Worm (Caenorhabditis elegans) whole organism, L4 larva: Measurements from ENCODE around the gene trpp-3.

Experiments
- F10B5.3 ChIP-seq: sonication (generic microtip); optimal IDR thresholded peaks from 2 replicates; lab custom pipeline; 2016; ENCODE audit warnings: mild to moderate bottlenecking, missing genetic modification characterization, missing compliant biosample characterization
- F26F4.8 ChIP-seq: fragments of 200-800 bp; sonication (Bioruptor generic); conservative IDR thresholded peaks from 2 replicates; pipeline ENCODE4 v1.3.6; 2022; ENCODE audit warnings: missing genetic modification characterization, missing compliant biosample characterization
- F37D6.2 ChIP-seq: sonication (generic microtip); optimal IDR thresholded peaks from 2 replicates; lab custom pipeline; 2016; ENCODE audit warnings: mild to moderate bottlenecking, missing genetic modification characterization, missing compliant biosample characterization
- F49E8.2 ChIP-seq: sonication (generic microtip); optimal IDR thresholded peaks from 2 replicates; lab custom pipeline; 2016; ENCODE audit warnings: missing compliant biosample characterization, mild to moderate bottlenecking, missing genetic modification characterization, borderline replicate concordance
- R02D3.7 ChIP-seq: fragments of 150-350 bp; sonication (generic microtip); optimal IDR thresholded peaks from 3 replicates; lab custom pipeline; 2014; ENCODE audit warnings: missing biosample characterization, missing genetic modification characterization
- Y5F2A.4 ChIP-seq: fragments of 200-800 bp; sonication (Bioruptor generic); optimal IDR thresholded peaks from 2 replicates; lab custom pipeline; 2018; ENCODE audit warnings: mild to moderate bottlenecking, missing genetic modification characterization, missing compliant biosample characterization
- aha-1 ChIP-seq: fragments of 150-350 bp; peaks from one replicate; lab custom pipeline; 2014; ENCODE audit warnings: missing biosample characterization, missing genetic modification characterization
- aly-2 ChIP-seq: sonication (generic microtip); optimal IDR thresholded peaks from 2 replicates; lab custom pipeline; 2018; ENCODE audit warnings: missing biosample characterization, missing genetic modification characterization
- ceh-28 ChIP-seq: fragments of 150-350 bp; optimal IDR thresholded peaks from 2 replicates; lab custom pipeline; 2014; ENCODE audit warnings: missing biosample characterization, missing genetic modification reagents, missing genetic modification characterization
- ceh-32 ChIP-seq: sonication (generic microtip); optimal IDR thresholded peaks from 2 replicates; lab custom pipeline; 2016; ENCODE audit warnings: mild to moderate bottlenecking, missing genetic modification characterization, missing compliant biosample characterization; ENCODE audit not compliant: poor library complexity
- ceh-44 ChIP-seq: fragments of 200-800 bp; sonication (Bioruptor generic); IDR thresholded peaks from 2 replicates; pipeline ENCODE4 v1.3.6; 2022; ENCODE audit warnings: missing genetic modification reagents, missing genetic modification characterization, missing compliant biosample characterization
- ceh-82 ChIP-seq: sonication (generic microtip); optimal IDR thresholded peaks from 2 replicates; lab custom pipeline; 2017; ENCODE audit warnings: missing biosample characterization, missing genetic modification characterization
- ces-1 ChIP-seq: fragments of 150-350 bp; sonication (generic microtip); optimal IDR thresholded peaks from 4 replicates; lab custom pipeline; 2014; ENCODE audit warnings: missing biosample characterization, missing genetic modification reagents, missing genetic modification characterization
- cey-2 ChIP-seq: sonication (generic microtip); optimal IDR thresholded peaks from 3 replicates; lab custom pipeline; 2017; ENCODE audit warnings: missing genetic modification characterization, mild to moderate bottlenecking, missing compliant biosample characterization, antibody characterized with exemption, borderline replicate concordance; ENCODE audit not compliant: insufficient read depth
- daf-12 ChIP-seq: fragments of 150-350 bp; optimal IDR thresholded peaks from 2 replicates; lab custom pipeline; 2014; ENCODE audit warnings: missing biosample characterization, missing genetic modification reagents, missing genetic modification characterization
- daf-16 ChIP-seq, 3 experiments: sonication (generic microtip); optimal IDR thresholded peaks; 2 replicates each; lab custom pipeline; 2016 to 2017; ENCODE audit warnings: missing genetic modification characterization in 3 of 3, missing genetic modification reagents in 3 of 3, mild to moderate bottlenecking in 2 of 3, missing compliant biosample characterization in 2 of 3, missing biosample characterization in 1 of 3, moderate library complexity in 1 of 3
- daf-19 ChIP-seq: fragments of 200-800 bp; sonication (Bioruptor generic); conservative IDR thresholded peaks from 2 replicates; pipeline ENCODE4 v1.3.6; 2022; ENCODE audit warnings: missing genetic modification characterization, missing compliant biosample characterization
- daf-8 ChIP-seq: fragments of 200-800 bp; sonication (Bioruptor generic); IDR thresholded peaks from 2 replicates; pipeline ENCODE4 v1.3.6; 2022; ENCODE audit warnings: missing genetic modification characterization, missing compliant biosample characterization
- dmd-6 ChIP-seq: fragments of 200-800 bp; sonication (Bioruptor generic); IDR thresholded peaks from 2 replicates; pipeline ENCODE4 v1.3.6; 2022; ENCODE audit warnings: missing genetic modification reagents, missing genetic modification characterization, missing compliant biosample characterization
- dmd-9 ChIP-seq: fragments of 200-800 bp; sonication (Bioruptor generic); IDR thresholded peaks from 2 replicates; pipeline ENCODE4 v1.3.6; 2022; ENCODE audit warnings: missing genetic modification reagents, missing genetic modification characterization, missing compliant biosample characterization
- dpl-1 ChIP-seq: fragments of 150-350 bp; optimal IDR thresholded peaks from 2 replicates; lab custom pipeline; 2014; ENCODE audit warnings: missing biosample characterization, missing genetic modification reagents, missing genetic modification characterization
- egl-27 ChIP-seq: sonication (generic microtip); optimal IDR thresholded peaks from 3 replicates; lab custom pipeline; 2017; ENCODE audit warnings: missing biosample characterization, missing genetic modification reagents, missing genetic modification characterization
- fos-1 ChIP-seq: fragments of 150-350 bp; optimal IDR thresholded peaks from 2 replicates; lab custom pipeline; 2014; ENCODE audit warnings: missing biosample characterization, missing genetic modification characterization
- hif-1 ChIP-seq, 2 experiments: sonication (generic microtip); optimal IDR thresholded peaks; 2 replicates each; lab custom pipeline; 2016 to 2017; ENCODE audit warnings: missing compliant biosample characterization in 2 of 2, missing genetic modification characterization in 2 of 2, missing genetic modification reagents in 2 of 2, missing genotype in 2 of 2, mild to moderate bottlenecking in 1 of 2
- jun-1 ChIP-seq: fragments of 150-350 bp; optimal IDR thresholded peaks from 2 replicates; lab custom pipeline; 2014; ENCODE audit warnings: missing biosample characterization, missing genetic modification reagents, missing genetic modification characterization
- lin-1 ChIP-seq: fragments of 200-800 bp; sonication (Bioruptor generic); IDR thresholded peaks from 2 replicates; pipeline ENCODE4 v1.3.6; 2022; ENCODE audit warnings: missing genetic modification reagents, missing genetic modification characterization, missing compliant biosample characterization
- lin-15B ChIP-seq: fragments of 150-350 bp; sonication (generic microtip); optimal IDR thresholded peaks from 3 replicates; lab custom pipeline; 2014; ENCODE audit warnings: missing biosample characterization, missing genetic modification characterization
- lin-38 ChIP-seq: fragments of 200-800 bp; sonication (Bioruptor generic); IDR thresholded peaks from 2 replicates; pipeline ENCODE4 v1.3.6; 2022; ENCODE audit warnings: missing genetic modification reagents, missing genetic modification characterization, missing compliant biosample characterization
- lin-39 ChIP-seq: fragments of 150-350 bp; optimal IDR thresholded peaks from 2 replicates; lab custom pipeline; 2014; ENCODE audit warnings: missing biosample characterization, missing genetic modification reagents, missing genetic modification characterization
- madf-5 ChIP-seq, 2 experiments: fragments of 200-800 bp; sonication (Bioruptor generic); IDR thresholded peaks; 2 replicates each; pipeline ENCODE4 v1.3.6; 2022; ENCODE audit warnings: missing compliant biosample characterization in 2 of 2, missing genetic modification characterization in 2 of 2
- mxl-2 ChIP-seq: fragments of 200-800 bp; sonication (Bioruptor generic); conservative IDR thresholded peaks from 2 replicates; pipeline ENCODE4 v1.3.6; 2022; ENCODE audit warnings: missing genetic modification reagents, missing genetic modification characterization, missing compliant biosample characterization
- nhr-102 ChIP-seq: sonication (generic microtip); optimal IDR thresholded peaks from 2 replicates; lab custom pipeline; 2016; ENCODE audit warnings: mild to moderate bottlenecking, missing genetic modification characterization, moderate library complexity, missing compliant biosample characterization
- nhr-11 ChIP-seq: fragments of 150-350 bp; optimal IDR thresholded peaks from 2 replicates; lab custom pipeline; 2014; ENCODE audit warnings: missing biosample characterization, missing genetic modification characterization
- nhr-111 ChIP-seq: fragments of 200-800 bp; sonication (Bioruptor generic); optimal IDR thresholded peaks from 2 replicates; lab custom pipeline; 2018; ENCODE audit warnings: mild to moderate bottlenecking, missing genetic modification characterization, missing compliant biosample characterization
- nhr-237 ChIP-seq: sonication (generic microtip); optimal IDR thresholded peaks from 2 replicates; lab custom pipeline; 2017; ENCODE audit warnings: missing biosample characterization, missing genetic modification characterization
- nhr-25 ChIP-seq: sonication (generic microtip); optimal IDR thresholded peaks from 2 replicates; lab custom pipeline; 2017; ENCODE audit warnings: missing genetic modification characterization, mild to moderate bottlenecking, missing compliant biosample characterization, antibody characterized with exemption, moderate library complexity, borderline replicate concordance; ENCODE audit not compliant: insufficient read depth
- nhr-28 ChIP-seq: fragments of 150-350 bp; optimal IDR thresholded peaks from 2 replicates; lab custom pipeline; 2014; ENCODE audit warnings: missing biosample characterization, missing genetic modification characterization
- nhr-42 ChIP-seq: fragments of 200-800 bp; sonication (Bioruptor generic); IDR thresholded peaks from 2 replicates; pipeline ENCODE4 v1.3.6; 2022; ENCODE audit warnings: missing genetic modification characterization, missing compliant biosample characterization
- php-3 ChIP-seq: fragments of 200-800 bp; sonication (Bioruptor generic); IDR thresholded peaks from 2 replicates; pipeline ENCODE4 v1.3.6; 2022; ENCODE audit warnings: missing genetic modification reagents, missing genetic modification characterization, missing compliant biosample characterization
- rbr-2 ChIP-seq: sonication (generic microtip); optimal IDR thresholded peaks from 2 replicates; lab custom pipeline; 2016; ENCODE audit warnings: missing genotype, missing genetic modification characterization, missing compliant biosample characterization
- spr-1 ChIP-seq: sonication (generic microtip); optimal IDR thresholded peaks from 2 replicates; lab custom pipeline; 2016; ENCODE audit warnings: mild to moderate bottlenecking, missing genetic modification characterization, missing compliant biosample characterization
- spr-3 ChIP-seq: fragments of 200-800 bp; sonication (Bioruptor generic); optimal IDR thresholded peaks from 2 replicates; lab custom pipeline; 2018; ENCODE audit warnings: mild to moderate bottlenecking, missing genetic modification characterization, missing compliant biosample characterization
- tag-97 ChIP-seq: fragments of 200-800 bp; sonication (Bioruptor generic); IDR thresholded peaks from 2 replicates; pipeline ENCODE4 v1.3.6; 2022; ENCODE audit warnings: missing genetic modification characterization, missing compliant biosample characterization
- unc-130 ChIP-seq: sonication (generic microtip); optimal IDR thresholded peaks from 2 replicates; lab custom pipeline; 2016; ENCODE audit warnings: missing genetic modification reagents, missing genetic modification characterization, missing compliant biosample characterization
- unc-39 ChIP-seq: sonication (generic microtip); optimal IDR thresholded peaks from 2 replicates; lab custom pipeline; 2017; ENCODE audit warnings: missing biosample characterization, missing genetic modification characterization
- zag-1 ChIP-seq: fragments of 150-350 bp; optimal IDR thresholded peaks from 2 replicates; lab custom pipeline; 2014; ENCODE audit warnings: missing biosample characterization, missing genetic modification characterization
- zfp-2 ChIP-seq: sonication (generic microtip); optimal IDR thresholded peaks from 2 replicates; lab custom pipeline; 2016; ENCODE audit warnings: mild to moderate bottlenecking, missing genetic modification characterization, missing compliant biosample characterization
- zip-11 ChIP-seq: fragments of 200-800 bp; sonication (Bioruptor generic); IDR thresholded peaks from 2 replicates; pipeline ENCODE4 v1.3.6; 2022; ENCODE audit warnings: missing genetic modification characterization, missing compliant biosample characterization
- zip-2 ChIP-seq: fragments of 150-350 bp; optimal IDR thresholded peaks from 2 replicates; lab custom pipeline; 2014; ENCODE audit warnings: missing biosample characterization, missing genetic modification characterization
- ztf-7 ChIP-seq: fragments of 150-350 bp; optimal IDR thresholded peaks from 2 replicates; lab custom pipeline; 2014; ENCODE audit warnings: missing biosample characterization, missing genetic modification characterization

Gene trpp-3

DNA sequence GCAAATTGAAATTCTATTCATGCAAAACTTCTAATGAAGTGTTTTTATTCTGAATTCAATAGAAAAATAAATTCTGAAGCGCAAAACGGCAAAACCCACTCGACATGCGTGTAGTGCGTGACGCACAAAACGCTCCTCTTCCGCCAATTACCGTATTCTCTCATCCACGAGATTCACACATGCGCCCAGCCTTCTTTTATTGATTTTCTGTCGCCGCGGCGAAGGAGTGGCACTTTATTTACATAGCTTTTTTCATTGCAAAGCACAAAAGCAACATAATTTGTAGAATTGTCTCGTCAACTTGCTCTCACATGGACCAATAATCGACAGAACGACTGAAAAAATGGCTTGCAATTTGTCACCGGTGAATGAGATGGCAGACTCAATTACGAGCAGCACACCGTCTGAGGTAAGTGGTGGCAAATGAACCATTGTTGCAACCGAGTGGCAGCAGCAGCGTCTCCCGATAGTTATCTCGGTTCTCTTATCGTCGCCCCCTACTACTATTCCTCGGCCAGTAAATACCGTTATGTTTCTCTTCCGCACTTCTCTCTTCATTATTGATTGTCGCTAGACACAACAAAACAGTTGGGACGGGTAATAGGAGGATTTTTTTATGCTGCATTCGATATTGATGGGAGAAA lies 20.8 kb downstream of the trpp-3 start, which contains the start of gene unc-16 (continued):
- TF ChIP-seq zip-2 (no peak), F26F4.8 (GFP tag; lab: Robert Waterston, UW) (no peak), dmd-9 (GFP tag; lab: Robert Waterston, UW) (0 out of 2 replicates have a peak, but pooled peaks have one; percentile 52), R02D3.7 (tag; lab: Kevin White, UChicago) (no peak), zag-1 (tag; lab: Kevin White, UChicago) (no peak), ztf-7 (tag; lab: Kevin White, UChicago) (peak; percentile 38), rbr-2 (tag; lab: Kevin White, UChicago) (peak; percentile 91), php-3 (no peak), ceh-32 (tag; lab: Kevin White, UChicago) (no peak), lin-1 (GFP tag; lab: Robert Waterston, UW) (no peak), tag-97 (GFP tag; lab: Robert Waterston, UW) (no peak), spr-1 (tag; lab: Kevin White, UChicago) (peak; percentile 87), ceh-44 (GFP tag; lab: Robert Waterston, UW) (peak; percentile 36; the same call in 1 of the 2 replicates), jun-1 (tag; lab: Kevin White, UChicago) (no peak), aha-1 (tag; lab: Kevin White, UChicago) (peak; percentile 98), ceh-28 (peak; percentile 61), nhr-28 (tag; lab: Kevin White, UChicago) (peak; percentile 26), nhr-102 (tag; lab: Kevin White, UChicago) (peak; percentile 51), lin-15B (tag; lab: Kevin White, UChicago) (no peak), unc-130 (no peak), daf-19 (GFP tag; lab: Robert Waterston, UW) (no peak), daf-8 (GFP tag; lab: Robert Waterston, UW) (no peak), cey-2 (tag; lab: Kevin White, UChicago) (no peak), F49E8.2 (tag; lab: Kevin White, UChicago) (no peak), dpl-1 (GFP tag; lab: Kevin White, UChicago) (peak; percentile 76), daf-16 (GFP tag; optimal IDR thresholded peaks at IDR 0.05; lab: Kevin White, UChicago) (peak in 1 of 2 experiments; percentile 28), daf-16 (tag; optimal IDR thresholded peaks at IDR 0.05; lab: Kevin White, UChicago) (peak; percentile 79), lin-38 (GFP tag; lab: Robert Waterston, UW) (peak; percentile 90), F37D6.2 (tag; lab: Kevin White, UChicago) (peak; percentile 77), zfp-2 (tag; lab: Kevin White, UChicago) (peak; percentile 21), madf-5 (GFP tag; IDR thresholded peaks at IDR 0.05; lab: Robert Waterston, UW) (no peak), ceh-82 (tag; lab: Kevin White, UChicago) (no peak), Y5F2A.4 (no peak), nhr-111 (no peak), hif-1 (tag; optimal IDR thresholded peaks at IDR 0.05; lab: Kevin White, UChicago) (peak in 1 of 2 experiments; percentile 65), nhr-237 (tag; lab: Kevin White, UChicago) (no peak), egl-27 (tag; lab: Kevin White, UChicago) (no peak), nhr-42 (peak; percentile 18; the same call in 1 of the 2 replicates), nhr-11 (peak; percentile 71), nhr-25 (peak; percentile 75), F10B5.3 (tag; lab: Kevin White, UChicago) (peak; percentile 20), unc-39 (no peak), daf-12 (tag; lab: Kevin White, UChicago) (no peak), dmd-6 (GFP tag; lab: Robert Waterston, UW) (peak; percentile 71), ces-1 (GFP tag; lab: Kevin White, UChicago) (no peak), spr-3 (GFP tag; lab: Kevin White, UChicago) (no peak), zip-11 (GFP tag; lab: Robert Waterston, UW) (no peak), aly-2 (no peak), lin-39 (tag; lab: Kevin White, UChicago) (no peak), mxl-2 (peak; percentile 77), fos-1 (tag; lab: Kevin White, UChicago) (no peak)
